Worm (Caenorhabditis elegans) whole organism, L3 larva: ENCODE data around the gene T25D1.1.
A peak's percentile ranks its signal among the peaks of the same experiment; 100 is the strongest.

Experiments used
- aly-2 ChIP-seq: fragments of 150-350 bp; optimal IDR thresholded peaks from 2 replicates; lab custom pipeline; 2014; ENCODE audit warnings: missing biosample characterization, missing genetic modification characterization
- ama-1 ChIP-seq: fragments of 150-350 bp; optimal IDR thresholded peaks from 2 replicates; lab custom pipeline; 2018
- ceh-16 ChIP-seq: sonication (generic microtip); optimal IDR thresholded peaks from 2 replicates; lab custom pipeline; 2017; ENCODE audit warnings: missing biosample characterization, missing genetic modification characterization
- ceh-28 ChIP-seq: fragments of 150-350 bp; optimal IDR thresholded peaks from 2 replicates; lab custom pipeline; 2014; ENCODE audit warnings: missing biosample characterization, missing genetic modification reagents, missing genetic modification characterization
- ceh-82 ChIP-seq: fragments of 150-350 bp; optimal IDR thresholded peaks from 2 replicates; lab custom pipeline; 2014; ENCODE audit warnings: missing biosample characterization, missing genetic modification characterization
- ceh-9 ChIP-seq: sonication (generic microtip); optimal IDR thresholded peaks from 2 replicates; lab custom pipeline; 2018; ENCODE audit warnings: missing biosample characterization, missing genetic modification characterization
- daf-12 ChIP-seq: fragments of 150-350 bp; optimal IDR thresholded peaks from 2 replicates; lab custom pipeline; 2014; ENCODE audit warnings: missing biosample characterization, missing genetic modification reagents, missing genetic modification characterization
- egl-27 ChIP-seq: sonication (generic microtip); optimal IDR thresholded peaks from 4 replicates; lab custom pipeline; 2017; ENCODE audit warnings: missing biosample characterization, missing genetic modification reagents, missing genetic modification characterization
- elt-2 ChIP-seq: sonication (generic microtip); optimal IDR thresholded peaks from 2 replicates; lab custom pipeline; 2016; ENCODE audit warnings: missing genetic modification reagents, mild to moderate bottlenecking, missing genetic modification characterization, missing compliant biosample characterization
- fkh-10 ChIP-seq: sonication (generic microtip); optimal IDR thresholded peaks from 2 replicates; lab custom pipeline; 2017; ENCODE audit warnings: missing biosample characterization, missing genetic modification reagents, missing genetic modification characterization
- fkh-2 ChIP-seq: fragments of 150-350 bp; optimal IDR thresholded peaks from 2 replicates; lab custom pipeline; 2014; ENCODE audit warnings: missing biosample characterization, missing genetic modification reagents, missing genetic modification characterization
- jun-1 ChIP-seq: fragments of 150-350 bp; optimal IDR thresholded peaks from 2 replicates; lab custom pipeline; 2014; ENCODE audit warnings: missing biosample characterization, missing genetic modification reagents, missing genetic modification characterization
- mdl-1 ChIP-seq: fragments of 150-350 bp; optimal IDR thresholded peaks from 2 replicates; lab custom pipeline; 2014; ENCODE audit warnings: missing biosample characterization, missing genetic modification characterization
- mml-1 ChIP-seq: fragments of 150-350 bp; sonication (generic microtip); optimal IDR thresholded peaks from 3 replicates; lab custom pipeline; 2014; ENCODE audit warnings: missing biosample characterization, missing genetic modification characterization
- nfya-1 ChIP-seq: sonication (generic microtip); optimal IDR thresholded peaks from 2 replicates; lab custom pipeline; 2017; ENCODE audit warnings: missing genetic modification characterization, mild to moderate bottlenecking, missing compliant biosample characterization, antibody characterized with exemption, moderate library complexity; ENCODE audit not compliant: insufficient read depth
- nhr-11 ChIP-seq: fragments of 150-350 bp; optimal IDR thresholded peaks from 2 replicates; lab custom pipeline; 2014; ENCODE audit warnings: missing biosample characterization, missing genetic modification characterization
- nhr-12 ChIP-seq: fragments of 150-350 bp; optimal IDR thresholded peaks from 2 replicates; lab custom pipeline; 2014; ENCODE audit warnings: missing biosample characterization, missing genetic modification characterization
- nhr-23 ChIP-seq: fragments of 150-350 bp; optimal IDR thresholded peaks from 2 replicates; lab custom pipeline; 2014; ENCODE audit warnings: missing biosample characterization, missing genetic modification reagents, missing genetic modification characterization
- nhr-25 ChIP-seq: sonication (generic microtip); optimal IDR thresholded peaks from 2 replicates; lab custom pipeline; 2017; ENCODE audit warnings: missing biosample characterization, missing genetic modification characterization
- nhr-28 ChIP-seq: fragments of 150-350 bp; optimal IDR thresholded peaks from 2 replicates; lab custom pipeline; 2014; ENCODE audit warnings: missing biosample characterization, missing genetic modification characterization
- nhr-67 ChIP-seq: fragments of 150-350 bp; optimal IDR thresholded peaks from 2 replicates; lab custom pipeline; 2014; ENCODE audit warnings: missing biosample characterization, missing genetic modification characterization
- pha-4 ChIP-seq: fragments of 150-350 bp; optimal IDR thresholded peaks from 2 replicates; lab custom pipeline; 2014; ENCODE audit warnings: missing biosample characterization, missing genetic modification reagents, missing genetic modification characterization
- pqm-1 ChIP-seq: fragments of 150-350 bp; optimal IDR thresholded peaks from 2 replicates; lab custom pipeline; 2017; ENCODE audit warnings: missing biosample characterization, missing genetic modification characterization, inconsistent platforms
- skn-1 ChIP-seq: fragments of 150-350 bp; optimal IDR thresholded peaks from 2 replicates; lab custom pipeline; 2014; ENCODE audit warnings: missing biosample characterization, missing genetic modification characterization
- snpc-4 ChIP-seq: fragments of 150-350 bp; optimal IDR thresholded peaks from 2 replicates; lab custom pipeline; 2014; ENCODE audit warnings: missing biosample characterization, missing genetic modification characterization
- tbx-2 ChIP-seq: sonication (generic microtip); optimal IDR thresholded peaks from 2 replicates; lab custom pipeline; 2016; ENCODE audit warnings: mild to moderate bottlenecking, missing genetic modification characterization, missing compliant biosample characterization
- unc-62 ChIP-seq: fragments of 150-350 bp; sonication (generic microtip); optimal IDR thresholded peaks from 4 replicates; lab custom pipeline; 2014; ENCODE audit warnings: missing biosample characterization, missing genetic modification reagents, missing genetic modification characterization
- zag-1 ChIP-seq: fragments of 150-350 bp; optimal IDR thresholded peaks from 2 replicates; lab custom pipeline; 2014; ENCODE audit warnings: missing biosample characterization, missing genetic modification characterization
- ztf-11 ChIP-seq: fragments of 150-350 bp; optimal IDR thresholded peaks from 2 replicates; lab custom pipeline; 2014; ENCODE audit warnings: missing biosample characterization, missing genetic modification characterization

Gene T25D1.1

ce11 chrX:16535192-16535591 is 15.6 kb downstream of the T25D1.1 start:
- TF ChIP-seq ceh-82 (tag; lab: Kevin White, UChicago): no peak
- no peak for TF ChIP-seq zag-1 (tag; lab: Kevin White, UChicago)
- TF ChIP-seq egl-27 (tag; lab: Kevin White, UChicago): no peak
- no peak for TF ChIP-seq jun-1 (tag; lab: Kevin White, UChicago)

ce11 chrX:16536230-16536940 is 16.8 kb downstream of the T25D1.1 start, which contains the start of gene pat-9:
Gene pat-9 (plus strand): TSS chrX:16536890.
- no peak for TF ChIP-seq ceh-9 (tag; lab: Kevin White, UChicago)
- TF ChIP-seq nfya-1 (tag; lab: Kevin White, UChicago): peak; percentile 3
- TF ChIP-seq, all 47 proteins: peak for 1

- no peak for TF ChIP-seq elt-2 (tag; lab: Kevin White, UChicago)
- TF ChIP-seq nhr-28 (tag; lab: Kevin White, UChicago): no peak
- no peak for TF ChIP-seq skn-1 (tag; lab: Kevin White, UChicago)
- TF ChIP-seq pha-4 (tag; lab: Kevin White, UChicago): no peak
- TF ChIP-seq ama-1 (lab: Kevin White, UChicago): no peak
- TF ChIP-seq nhr-67 (tag; lab: Kevin White, UChicago): no peak
- TF ChIP-seq pqm-1 (tag; lab: Kevin White, UChicago): no peak
- no peak for TF ChIP-seq ceh-9 (tag; lab: Kevin White, UChicago)
- TF ChIP-seq egl-27 (tag; lab: Kevin White, UChicago): no peak
- TF ChIP-seq ceh-16: no peak
- no peak for TF ChIP-seq zag-1 (tag; lab: Kevin White, UChicago)
These were observed 20.8 kb downstream of the T25D1.1 start, which contains the start of gene osm-1 for ce11 chrX:16540374-16540773. Gene osm-1 (plus strand): TSS chrX:16540674.

- TF ChIP-seq mdl-1 (no peak), nhr-12 (tag; lab: Kevin White, UChicago) (no peak), ceh-28 (tag; lab: Kevin White, UChicago) (no peak), snpc-4 (tag; lab: Kevin White, UChicago) (no peak), tbx-2 (no peak), elt-2 (tag; lab: Kevin White, UChicago) (no peak), ama-1 (lab: Kevin White, UChicago) (no peak)
These were observed 24.3 kb downstream of the T25D1.1 start for ce11 chrX:16543887-16544286.

- TF ChIP-seq nhr-11 (tag; lab: Kevin White, UChicago) (no peak), snpc-4 (tag; lab: Kevin White, UChicago) (peak; percentile 76), nhr-67 (tag; lab: Kevin White, UChicago) (no peak)
These were observed 26.0 kb downstream of the T25D1.1 start for ce11 chrX:16545641-16546040.

- TF ChIP-seq nhr-25 (tag; lab: Kevin White, UChicago) (no peak), ceh-16 (no peak), fkh-2 (tag; lab: Kevin White, UChicago) (no peak), mml-1 (tag; lab: Kevin White, UChicago) (no peak), ceh-9 (tag; lab: Kevin White, UChicago) (no peak), unc-62 (GFP tag; lab: Kevin White, UChicago) (no peak)
These were observed 26.5 kb downstream of the T25D1.1 start for ce11 chrX:16546135-16546534.

- no peak for TF ChIP-seq tbx-2
- no peak for TF ChIP-seq aly-2 (tag; lab: Kevin White, UChicago)
- TF ChIP-seq ztf-11 (tag; lab: Kevin White, UChicago): no peak
- TF ChIP-seq elt-2 (tag; lab: Kevin White, UChicago): no peak
- TF ChIP-seq pha-4 (tag; lab: Kevin White, UChicago): no peak
- TF ChIP-seq nhr-12 (tag; lab: Kevin White, UChicago): no peak
- TF ChIP-seq daf-12 (tag; lab: Kevin White, UChicago): no peak
- TF ChIP-seq mdl-1: no peak
- no peak for TF ChIP-seq ceh-28 (tag; lab: Kevin White, UChicago)
- no peak for TF ChIP-seq nfya-1 (tag; lab: Kevin White, UChicago)
- TF ChIP-seq nhr-23 (tag; lab: Kevin White, UChicago): no peak
- TF ChIP-seq fkh-10 (GFP tag; lab: Kevin White, UChicago): no peak
- no peak for TF ChIP-seq pqm-1 (tag; lab: Kevin White, UChicago)
These were observed 28.7 kb downstream of the T25D1.1 start for ce11 chrX:16548290-16548689.
